Worm (Caenorhabditis elegans) whole organism, dauer: ENCODE results near the gene dld-1.
"Not testable (repeated sequence)": the region's sequence is repeated elsewhere in the genome, so short reads cannot be mapped to it uniquely, and the experiment has no call there.

Experiments
- unc-62 ChIP-seq: sonication (generic microtip); optimal IDR thresholded peaks from 2 replicates; lab custom pipeline; 2017; ENCODE audit warnings: missing biosample characterization, missing genetic modification reagents, missing genetic modification characterization

Gene dld-1

DNA sequence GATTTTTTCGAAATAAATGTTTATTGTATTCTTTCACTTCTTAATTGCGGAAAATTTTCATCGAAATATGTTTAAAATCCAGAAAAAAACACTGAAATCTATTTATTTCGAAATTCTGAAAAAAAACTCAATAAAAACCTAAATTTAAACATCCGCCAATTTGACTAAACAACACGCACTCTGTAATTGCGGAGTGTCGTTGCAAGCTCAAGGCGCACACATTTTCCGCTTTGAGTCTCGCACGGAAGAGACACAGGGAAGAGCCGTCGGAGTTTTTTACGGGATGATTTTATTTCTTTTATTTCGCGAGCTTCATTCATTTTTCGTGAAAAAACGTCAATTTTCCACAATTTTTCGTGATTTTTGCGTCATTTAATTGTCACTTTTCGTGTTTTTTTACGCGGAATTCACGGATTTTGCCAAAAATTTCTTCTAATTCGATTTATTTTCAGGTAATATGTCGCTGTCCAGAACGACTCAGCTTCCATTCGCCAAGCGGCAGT is at the start of gene dld-1:
TSS of gene dld-1 (plus strand) at position 453 of the 503 bp plus-strand sequence.
- TF ChIP-seq unc-62: no peak

DNA sequence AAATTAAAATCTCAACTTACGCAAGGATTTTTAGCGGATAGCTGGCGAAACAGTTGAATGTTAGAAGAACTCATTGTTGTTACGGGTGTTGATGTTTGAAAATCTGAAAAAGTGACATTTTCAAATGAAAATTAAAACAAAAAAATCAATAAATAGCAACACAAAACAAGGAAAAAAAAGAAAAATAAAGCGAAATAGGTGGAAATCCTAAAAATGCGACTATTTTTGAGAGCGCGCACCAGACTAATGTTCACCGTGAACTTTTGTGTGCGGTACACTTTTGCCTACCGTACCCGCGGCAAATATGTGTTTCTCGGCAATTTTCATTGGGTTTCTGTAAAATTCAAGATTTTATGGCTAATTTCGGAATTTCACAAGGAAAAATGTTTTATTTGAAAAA is 47.2 kb upstream of the dld-1 start, which contains the start of gene F55B11.6:
TSS of gene F55B11.6 (minus strand) at position 101 of the 400 bp plus-strand sequence.
- no peak for TF ChIP-seq unc-62

- no peak for TF ChIP-seq unc-62
Observed at ce11 chrIV:14421938-14422337, 42.4 kb upstream of the dld-1 start, which contains the start of gene F55B11.7. TSS of gene F55B11.7 (minus strand) at chrIV:14422038.

ce11 chrIV:14423194-14423593 is 41.1 kb upstream of the dld-1 start, which contains the start of gene F55B11.2:
TSS of gene F55B11.2 (minus strand) at chrIV:14423294.
- no peak for TF ChIP-seq unc-62

ce11 chrIV:14424396-14424795 is 39.9 kb upstream of the dld-1 start, which contains the start of gene F55B11.3:
TSS of gene F55B11.3 (plus strand) at chrIV:14424696.
- no peak for TF ChIP-seq unc-62

DNA sequence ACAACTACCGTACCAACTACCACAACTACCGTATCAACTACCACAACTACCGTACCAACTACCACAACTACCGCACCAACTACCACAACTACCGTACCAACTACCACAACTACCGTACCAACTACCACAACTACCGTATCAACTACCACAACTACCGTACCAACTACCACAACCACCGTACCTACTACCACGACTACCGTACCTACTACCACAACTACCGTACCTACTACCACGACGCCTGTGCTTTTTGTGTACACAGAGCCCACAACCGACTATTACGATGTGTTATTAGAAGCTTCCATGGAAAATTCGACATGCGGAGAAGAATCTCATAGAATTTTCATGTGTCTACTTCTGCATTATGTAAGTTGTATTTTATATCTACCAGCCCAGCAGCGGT is 36.9 kb upstream of the dld-1 start, which contains the start of gene F55B11.5:
TSS of gene F55B11.5 (plus strand) at position 301 of the 400 bp plus-strand sequence.
- not testable (repeated sequence) for TF ChIP-seq unc-62

- TF ChIP-seq unc-62: no peak
Observed at ce11 chrIV:14430853-14431252, 33.5 kb upstream of the dld-1 start, which contains the start of gene F55B11.4. TSS of gene F55B11.4 (minus strand) at chrIV:14430920.

DNA sequence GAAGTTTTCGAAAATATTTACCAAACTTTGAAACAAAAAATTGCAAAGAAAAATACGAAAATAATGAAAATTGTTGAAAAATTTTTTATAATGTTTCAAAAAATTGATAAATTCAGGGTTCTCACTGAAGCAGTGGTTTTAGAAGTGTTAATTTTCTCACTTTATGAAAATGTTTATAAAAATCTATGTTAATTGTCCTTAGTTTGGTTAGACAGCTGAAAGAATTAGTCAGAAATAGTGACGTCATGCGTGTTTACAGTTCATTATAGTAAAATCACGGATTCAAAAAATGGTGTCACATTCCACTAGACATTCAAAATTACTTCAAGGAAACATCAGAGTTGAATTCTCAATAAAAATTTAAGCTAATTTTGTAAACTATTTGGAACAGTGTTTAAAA is 28.4 kb upstream of the dld-1 start:
- TF ChIP-seq unc-62: no peak

DNA sequence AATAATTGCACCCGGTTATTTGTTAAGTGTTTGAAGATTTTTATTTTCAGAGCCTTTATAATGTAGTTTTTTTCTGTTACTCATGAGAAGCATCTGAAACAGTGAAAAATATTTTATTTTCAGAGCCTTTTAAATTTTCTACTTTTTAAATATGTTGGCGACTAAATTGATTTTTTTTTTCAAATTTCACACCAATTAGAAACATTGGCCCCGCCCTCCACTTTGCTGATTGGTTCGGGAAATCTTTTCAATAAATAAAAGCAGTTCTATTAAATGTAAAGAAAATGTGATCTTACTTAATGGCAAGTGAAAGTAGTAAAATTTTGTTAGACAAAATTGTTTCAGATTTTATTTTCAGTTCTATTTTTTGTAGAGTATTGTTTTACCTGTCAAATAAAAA is 26.9 kb upstream of the dld-1 start:
- TF ChIP-seq unc-62: no peak

- no peak for TF ChIP-seq unc-62
Observed at ce11 chrIV:14444077-14444476, 20.2 kb upstream of the dld-1 start, which contains the start of gene tra-3. TSS of gene tra-3 (minus strand) at chrIV:14444183.

- no peak for TF ChIP-seq unc-62
Observed at ce11 chrIV:14445191-14445795, 19.0 kb upstream of the dld-1 start.

DNA sequence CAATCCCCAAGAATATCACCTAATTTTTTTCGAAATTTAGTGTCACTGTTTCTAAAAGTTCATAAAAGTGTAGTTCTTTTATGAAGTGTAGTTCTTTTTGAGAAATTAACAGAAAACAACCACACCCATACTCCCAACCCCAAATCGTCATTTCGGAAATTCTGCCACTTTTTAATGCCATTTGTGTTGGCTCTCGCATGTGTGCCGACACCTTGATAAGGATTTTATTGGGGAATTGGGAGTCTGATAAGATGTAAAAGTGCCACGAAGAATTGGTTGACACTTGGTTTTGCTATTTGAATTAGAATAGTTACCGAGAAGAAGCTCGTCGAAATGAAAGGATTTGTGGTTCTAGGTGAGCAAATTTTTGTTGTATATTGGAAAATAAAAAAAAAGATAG is 7.7 kb upstream of the dld-1 start, which contains the start of gene nspg-9:
TSS of gene nspg-9 (plus strand) at position 234 of the 400 bp plus-strand sequence.
- no peak for TF ChIP-seq unc-62

DNA sequence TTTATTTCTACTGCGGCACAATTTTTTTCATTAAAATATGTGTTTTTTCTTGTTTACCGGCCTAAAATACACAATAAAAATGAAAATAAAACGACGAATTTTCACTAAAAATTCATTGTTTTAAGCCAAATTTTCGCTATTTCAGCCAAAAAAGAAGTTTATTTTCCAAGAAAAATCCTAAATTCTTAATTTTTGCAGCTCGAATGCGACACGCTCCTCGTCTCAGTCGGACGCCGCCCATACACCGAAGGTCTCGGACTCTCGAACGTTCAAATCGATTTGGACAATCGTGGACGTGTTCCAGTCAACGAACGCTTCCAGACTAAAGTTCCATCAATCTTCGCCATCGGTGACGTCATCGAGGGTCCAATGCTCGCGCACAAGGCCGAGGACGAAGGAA is 1.7 kb downstream of the dld-1 start:
- no peak for TF ChIP-seq unc-62

DNA sequence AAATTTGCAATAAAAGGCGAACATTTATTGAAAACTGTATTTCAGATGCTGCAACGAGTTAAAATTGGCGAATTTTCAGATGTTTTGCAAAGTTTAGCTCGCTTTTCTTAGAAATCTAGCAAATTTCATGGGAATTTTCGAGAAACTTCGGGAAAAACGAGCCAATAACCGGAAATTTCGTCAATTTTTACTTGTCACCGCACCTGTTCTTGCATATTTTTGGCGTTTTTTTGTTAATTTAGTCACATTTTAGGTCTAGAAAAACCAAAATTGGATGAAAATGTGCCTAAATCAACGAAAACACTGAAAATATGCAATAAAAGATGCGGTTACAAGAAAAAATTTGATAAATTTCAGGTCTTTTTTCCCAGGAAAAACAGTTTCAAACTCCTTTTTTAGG is 2.5 kb downstream of the dld-1 start:
- TF ChIP-seq unc-62: no peak

DNA sequence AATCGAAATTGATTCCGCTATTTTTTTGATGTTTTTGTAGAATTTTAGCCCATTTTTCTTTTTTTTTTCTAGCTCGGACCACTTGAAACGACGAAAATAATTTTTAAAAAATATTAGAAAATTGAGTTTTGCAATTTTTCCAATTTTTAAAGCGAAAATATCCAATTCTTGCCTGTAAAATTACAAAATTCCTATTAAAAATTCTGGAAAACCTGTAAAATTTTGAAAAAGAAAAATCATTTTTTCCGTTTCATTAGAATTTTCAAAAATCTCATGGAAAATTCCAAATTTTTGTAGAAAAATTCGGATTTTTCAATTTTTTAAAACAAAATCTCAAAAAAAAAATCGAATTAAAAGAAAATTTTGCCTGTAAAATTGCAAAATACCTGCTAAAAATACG is 4.7 kb downstream of the dld-1 start:
- no peak for TF ChIP-seq unc-62

DNA sequence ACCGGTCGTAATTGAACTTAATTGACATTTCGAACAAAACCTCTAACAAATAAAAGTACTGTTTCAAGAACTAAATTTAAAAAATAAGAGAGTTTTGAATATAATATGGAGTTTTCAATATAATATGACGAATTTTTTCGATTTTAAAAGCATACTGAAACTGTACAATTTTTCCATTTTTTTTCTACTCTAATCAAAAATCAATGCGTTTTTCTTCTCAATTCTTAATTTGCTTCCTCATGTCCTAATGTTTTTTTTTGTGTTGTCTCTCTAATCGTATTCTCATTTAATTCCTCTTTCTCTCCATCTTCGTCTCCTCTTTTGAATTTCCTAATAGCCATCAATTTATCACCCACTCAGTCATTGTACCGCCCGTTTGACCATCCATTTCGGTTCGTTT is 17.7 kb downstream of the dld-1 start, which contains the start of gene Y57G11A.4:
TSS of gene Y57G11A.4 (plus strand) at position 301 of the 400 bp plus-strand sequence.
- no peak for TF ChIP-seq unc-62

DNA sequence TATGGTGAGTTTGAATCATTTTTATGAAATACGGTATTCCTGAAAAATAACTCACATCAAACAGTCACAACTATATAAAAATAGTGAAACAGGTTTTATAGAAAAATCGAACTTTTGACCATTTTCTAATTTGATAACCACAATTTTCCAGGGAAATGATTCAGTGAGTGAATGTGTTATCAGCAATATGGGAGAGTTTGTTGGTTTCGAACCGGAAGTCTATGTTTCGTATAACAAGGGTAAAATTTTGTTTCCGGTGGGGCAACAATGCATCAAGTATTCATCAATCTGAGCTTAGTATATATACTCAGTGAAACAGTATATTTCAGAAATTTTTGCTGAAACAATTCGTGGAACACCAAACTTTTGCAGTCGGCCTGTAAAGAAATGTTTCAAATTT is 19.1 kb downstream of the dld-1 start:
- TF ChIP-seq unc-62: no peak

ce11 chrIV:14491135-14491534 is 26.8 kb downstream of the dld-1 start:
- no peak for TF ChIP-seq unc-62
